Worm (Caenorhabditis elegans) whole organism, L1 larva: ENCODE measurements around the gene inpp-4B.
A peak's percentile ranks its signal among the peaks of the same experiment; 100 is the strongest.

Experiments used
- C04F5.9 ChIP-seq: sonication (generic microtip); optimal IDR thresholded peaks from 2 replicates; lab custom pipeline; 2016; ENCODE audit warnings: missing genetic modification characterization, missing compliant biosample characterization
- F16B12.6 ChIP-seq: fragments of 150-350 bp; optimal IDR thresholded peaks from 2 replicates; lab custom pipeline; 2014; ENCODE audit warnings: missing biosample characterization, missing genetic modification characterization
- aha-1 ChIP-seq: fragments of 150-350 bp; optimal IDR thresholded peaks from 2 replicates; lab custom pipeline; 2014; ENCODE audit warnings: missing biosample characterization, missing genetic modification characterization
- alr-1 ChIP-seq: fragments of 200-800 bp; sonication (Bioruptor generic); optimal IDR thresholded peaks from 2 replicates; lab custom pipeline; 2018; ENCODE audit warnings: borderline replicate concordance, mild to moderate bottlenecking, missing genetic modification characterization, missing compliant biosample characterization
- aly-2 ChIP-seq: fragments of 150-350 bp; optimal IDR thresholded peaks from 2 replicates; lab custom pipeline; 2014; ENCODE audit warnings: missing biosample characterization, missing genetic modification characterization
- ama-1 ChIP-seq: fragments of 150-350 bp; optimal IDR thresholded peaks from 2 replicates; lab custom pipeline; 2014
- ceh-63 ChIP-seq: fragments of 200-800 bp; sonication (Bioruptor generic); optimal IDR thresholded peaks from 2 replicates; lab custom pipeline; 2018; ENCODE audit warnings: mild to moderate bottlenecking, missing genetic modification characterization, missing compliant biosample characterization
- ceh-8 ChIP-seq: fragments of 200-800 bp; sonication (Bioruptor generic); optimal IDR thresholded peaks from 2 replicates; lab custom pipeline; 2018; ENCODE audit warnings: mild to moderate bottlenecking, missing genetic modification characterization, moderate library complexity, missing compliant biosample characterization
- ceh-88 ChIP-seq: fragments of 200-800 bp; sonication (Bioruptor generic); IDR thresholded peaks from 2 replicates; pipeline ENCODE4 v1.3.6; 2022; ENCODE audit warnings: missing genetic modification characterization, missing compliant biosample characterization
- dsc-1 ChIP-seq: sonication (generic microtip); optimal IDR thresholded peaks from 2 replicates; lab custom pipeline; 2016; ENCODE audit warnings: mild to moderate bottlenecking, missing genetic modification characterization, missing compliant biosample characterization
- efl-3 ChIP-seq: fragments of 200-800 bp; sonication (Bioruptor generic); optimal IDR thresholded peaks from 2 replicates; lab custom pipeline; 2018; ENCODE audit warnings: mild to moderate bottlenecking, missing genetic modification characterization, missing compliant biosample characterization
- egl-13 ChIP-seq: sonication (generic microtip); optimal IDR thresholded peaks from 2 replicates; lab custom pipeline; 2016; ENCODE audit warnings: missing genotype, missing genetic modification reagents, missing genetic modification characterization, missing compliant biosample characterization
- ets-5 ChIP-seq: fragments of 200-800 bp; sonication (Bioruptor generic); IDR thresholded peaks from 2 replicates; pipeline ENCODE4 v1.3.6; 2022; ENCODE audit warnings: missing genetic modification characterization, missing compliant biosample characterization
- fkh-10 ChIP-seq: sonication (generic microtip); optimal IDR thresholded peaks from 2 replicates; lab custom pipeline; 2017; ENCODE audit warnings: missing biosample characterization, missing genetic modification reagents, missing genetic modification characterization
- fkh-8 ChIP-seq: sonication (generic microtip); optimal IDR thresholded peaks from 2 replicates; lab custom pipeline; 2016; ENCODE audit warnings: mild to moderate bottlenecking, missing genetic modification characterization, missing compliant biosample characterization
- hlh-17 ChIP-seq: fragments of 200-800 bp; sonication (Bioruptor generic); optimal IDR thresholded peaks from 2 replicates; lab custom pipeline; 2018; ENCODE audit warnings: missing genetic modification characterization, mild to moderate bottlenecking, missing compliant biosample characterization, moderate library complexity, borderline replicate concordance
- hlh-4 ChIP-seq: sonication (generic microtip); optimal IDR thresholded peaks from 2 replicates; lab custom pipeline; 2016; ENCODE audit warnings: mild to moderate bottlenecking, missing genetic modification characterization, missing compliant biosample characterization
- hpl-2 ChIP-seq: fragments of 150-350 bp; optimal IDR thresholded peaks from 2 replicates; lab custom pipeline; 2014; ENCODE audit warnings: missing biosample characterization, missing genetic modification reagents, missing genetic modification characterization
- irx-1 ChIP-seq: sonication (generic microtip); optimal IDR thresholded peaks from 2 replicates; lab custom pipeline; 2016; ENCODE audit warnings: missing genetic modification characterization, missing compliant biosample characterization
- isw-1 ChIP-seq: fragments of 200-800 bp; sonication (Bioruptor generic); IDR thresholded peaks from 2 replicates; pipeline ENCODE4 v1.3.6; 2022; ENCODE audit warnings: missing genetic modification characterization, missing compliant biosample characterization
- jun-1 ChIP-seq: fragments of 150-350 bp; optimal IDR thresholded peaks from 2 replicates; lab custom pipeline; 2014; ENCODE audit warnings: missing biosample characterization, missing genetic modification reagents, missing genetic modification characterization
- lin-13 ChIP-seq: fragments of 150-350 bp; optimal IDR thresholded peaks from 2 replicates; lab custom pipeline; 2014; ENCODE audit warnings: missing biosample characterization, missing genetic modification reagents, missing genetic modification characterization
- lin-14 ChIP-seq: fragments of 200-800 bp; sonication (Bioruptor generic); optimal IDR thresholded peaks from 2 replicates; lab custom pipeline; 2018; ENCODE audit warnings: mild to moderate bottlenecking, missing genetic modification characterization, moderate library complexity, missing compliant biosample characterization
- lin-15B ChIP-seq: fragments of 150-350 bp; sonication (generic microtip); optimal IDR thresholded peaks from 3 replicates; lab custom pipeline; 2014; ENCODE audit warnings: missing biosample characterization, missing genetic modification characterization
- lin-35 ChIP-seq, 2 experiments: fragments of 150-350 bp; optimal IDR thresholded peaks; 2 replicates each; lab custom pipeline; 2014; ENCODE audit warnings: missing biosample characterization in 2 of 2, missing genetic modification characterization in 2 of 2, missing genetic modification reagents in 2 of 2
- mab-9 ChIP-seq: fragments of 200-800 bp; sonication (Bioruptor generic); IDR thresholded peaks from 2 replicates; pipeline ENCODE4 v1.3.6; 2022; ENCODE audit warnings: missing genetic modification reagents, missing genetic modification characterization, missing compliant biosample characterization
- mdl-1 ChIP-seq, 2 experiments: fragments of 150-350 bp; optimal IDR thresholded peaks; 2 replicates each; lab custom pipeline; 2014 to 2017; ENCODE audit warnings: missing biosample characterization in 2 of 2, missing genetic modification characterization in 2 of 2, inconsistent platforms in 1 of 2
- mep-1 ChIP-seq: fragments of 150-350 bp; optimal IDR thresholded peaks from 2 replicates; lab custom pipeline; 2014; ENCODE audit warnings: missing biosample characterization, missing genetic modification characterization
- nhr-11 ChIP-seq: fragments of 150-350 bp; optimal IDR thresholded peaks from 2 replicates; lab custom pipeline; 2014; ENCODE audit warnings: missing biosample characterization, missing genetic modification characterization
- nhr-12 ChIP-seq: sonication (generic microtip); optimal IDR thresholded peaks from 2 replicates; lab custom pipeline; 2017; ENCODE audit warnings: missing biosample characterization, missing genetic modification characterization
- nhr-19 ChIP-seq: fragments of 200-800 bp; sonication (Bioruptor generic); conservative IDR thresholded peaks from 2 replicates; pipeline ENCODE4 v1.3.6; 2022; ENCODE audit warnings: missing genetic modification characterization, missing compliant biosample characterization
- nhr-20 ChIP-seq: sonication (generic microtip); optimal IDR thresholded peaks from 2 replicates; lab custom pipeline; 2016; ENCODE audit warnings: mild to moderate bottlenecking, missing genetic modification characterization, missing compliant biosample characterization
- nhr-237 ChIP-seq: fragments of 150-350 bp; optimal IDR thresholded peaks from 2 replicates; lab custom pipeline; 2014; ENCODE audit warnings: missing biosample characterization, missing genetic modification characterization
- nhr-28 ChIP-seq: fragments of 150-350 bp; optimal IDR thresholded peaks from 2 replicates; lab custom pipeline; 2014; ENCODE audit warnings: missing biosample characterization, missing genetic modification characterization
- nhr-71 ChIP-seq: sonication (generic microtip); optimal IDR thresholded peaks from 2 replicates; lab custom pipeline; 2016; ENCODE audit warnings: mild to moderate bottlenecking, missing genetic modification characterization, moderate library complexity, missing compliant biosample characterization
- nhr-76 ChIP-seq: sonication (generic microtip); optimal IDR thresholded peaks from 2 replicates; lab custom pipeline; 2017; ENCODE audit warnings: missing biosample characterization, missing genetic modification characterization
- nhr-84 ChIP-seq: sonication (generic microtip); optimal IDR thresholded peaks from 2 replicates; lab custom pipeline; 2017; ENCODE audit warnings: missing biosample characterization, missing genetic modification characterization
- nhr-90 ChIP-seq: sonication (generic microtip); optimal IDR thresholded peaks from 2 replicates; lab custom pipeline; 2016; ENCODE audit warnings: mild to moderate bottlenecking, missing genetic modification characterization, missing compliant biosample characterization; ENCODE audit not compliant: poor library complexity
- pag-3 ChIP-seq: sonication (generic microtip); optimal IDR thresholded peaks from 2 replicates; lab custom pipeline; 2017; ENCODE audit warnings: missing genetic modification characterization, mild to moderate bottlenecking, missing compliant biosample characterization, antibody characterized with exemption, borderline replicate concordance; ENCODE audit not compliant: insufficient read depth
- pqm-1 ChIP-seq: sonication (generic microtip); optimal IDR thresholded peaks from 3 replicates; lab custom pipeline; 2017; ENCODE audit warnings: missing biosample characterization, missing genetic modification characterization
- skn-1 ChIP-seq: fragments of 150-350 bp; optimal IDR thresholded peaks from 2 replicates; lab custom pipeline; 2014; ENCODE audit warnings: missing biosample characterization, missing genetic modification characterization
- snpc-4 ChIP-seq: fragments of 150-350 bp; optimal IDR thresholded peaks from 2 replicates; lab custom pipeline; 2014; ENCODE audit warnings: missing biosample characterization, missing genetic modification characterization
- snu-23 ChIP-seq: sonication (generic microtip); optimal IDR thresholded peaks from 2 replicates; lab custom pipeline; 2016; ENCODE audit warnings: missing genetic modification characterization, missing compliant biosample characterization
- sptf-1 ChIP-seq: fragments of 150-350 bp; optimal IDR thresholded peaks from 2 replicates; lab custom pipeline; 2014; ENCODE audit warnings: missing biosample characterization, missing genetic modification characterization
- swsn-7 ChIP-seq: sonication (generic microtip); optimal IDR thresholded peaks from 2 replicates; lab custom pipeline; 2016; ENCODE audit warnings: missing genetic modification characterization, missing compliant biosample characterization
- unc-30 ChIP-seq: sonication (generic microtip); optimal IDR thresholded peaks from 2 replicates; lab custom pipeline; 2017; ENCODE audit warnings: missing biosample characterization, missing genetic modification characterization
- unc-62 ChIP-seq: fragments of 150-350 bp; optimal IDR thresholded peaks from 2 replicates; lab custom pipeline; 2014; ENCODE audit warnings: missing biosample characterization, missing genetic modification reagents, missing genetic modification characterization
- unc-98 ChIP-seq: fragments of 200-800 bp; sonication (Bioruptor generic); IDR thresholded peaks from 2 replicates; pipeline ENCODE4 v1.3.6; 2022; ENCODE audit warnings: missing genetic modification characterization, missing compliant biosample characterization
- vab-15 ChIP-seq: sonication (generic microtip); optimal IDR thresholded peaks from 2 replicates; lab custom pipeline; 2017; ENCODE audit warnings: missing genotype, mild to moderate bottlenecking, missing genetic modification characterization, missing compliant biosample characterization
- zag-1 ChIP-seq: fragments of 150-350 bp; optimal IDR thresholded peaks from 2 replicates; lab custom pipeline; 2014; ENCODE audit warnings: missing biosample characterization, missing genetic modification characterization
- zip-4 ChIP-seq: fragments of 200-800 bp; sonication (Bioruptor generic); optimal IDR thresholded peaks from 2 replicates; lab custom pipeline; 2018; ENCODE audit warnings: mild to moderate bottlenecking, missing genetic modification characterization, moderate library complexity, missing compliant biosample characterization
- ztf-11 ChIP-seq, 2 experiments: sonication (generic microtip); optimal IDR thresholded peaks; 2 replicates each; lab custom pipeline; 2016 to 2017; ENCODE audit warnings: missing genetic modification characterization in 2 of 2, missing biosample characterization in 1 of 2, missing compliant biosample characterization in 1 of 2
- ztf-4 ChIP-seq: fragments of 150-350 bp; optimal IDR thresholded peaks from 2 replicates; lab custom pipeline; 2014; ENCODE audit warnings: missing biosample characterization, missing genetic modification characterization

The inpp-4B gene

DNA sequence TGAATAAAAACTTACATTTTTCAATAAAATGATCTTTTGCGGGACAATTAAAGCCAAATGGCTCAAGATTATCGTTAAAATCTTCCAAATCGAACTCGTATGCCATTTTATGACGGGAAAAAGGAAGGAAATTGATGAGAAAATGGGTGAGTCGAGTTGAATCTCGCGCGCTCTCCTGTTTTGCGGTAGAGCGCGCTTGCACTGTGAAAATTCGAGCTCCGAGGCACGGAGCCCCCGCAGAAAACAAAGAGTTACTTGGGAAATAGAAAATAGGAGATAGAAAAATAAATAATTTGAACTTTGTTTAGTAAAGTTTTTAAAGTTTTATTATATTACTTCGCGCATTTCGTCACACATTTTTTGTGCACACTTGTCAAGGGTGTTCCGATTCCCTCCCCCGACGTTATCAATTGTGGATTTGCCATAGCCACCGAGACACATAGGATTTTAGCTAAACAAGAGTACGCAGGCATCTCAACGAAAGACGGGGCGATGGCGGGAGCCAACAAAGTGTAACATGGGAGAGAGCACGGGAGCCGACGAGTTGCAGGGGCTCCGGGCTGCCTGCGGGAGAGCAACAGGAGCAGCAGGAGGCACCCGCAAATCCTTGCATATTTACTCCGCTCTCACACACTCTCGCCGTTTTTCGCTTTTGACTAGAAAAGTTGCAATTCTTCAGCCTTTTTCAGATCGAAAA is 18.1 kb downstream of the inpp-4B start, which contains the start of the genes div-1 and cor-1:
div-1 (minus strand) TSS at position 119 of the 697 bp plus-strand sequence.
cor-1 (plus strand) TSS at position 671 of the 697 bp plus-strand sequence.
- TF ChIP-seq ets-5 (GFP tag; lab: Robert Waterston, UW) (no peak), ceh-63 (GFP tag; lab: Kevin White, UChicago) (no peak), unc-62 (GFP tag; lab: Kevin White, UChicago) (no peak), zip-4 (no peak), nhr-237 (tag; lab: Kevin White, UChicago) (no peak), ztf-4 (tag; lab: Kevin White, UChicago) (no peak), ztf-11 (tag; optimal IDR thresholded peaks at IDR 0.05; lab: Kevin White, UChicago) (no peak), sptf-1 (tag; lab: Kevin White, UChicago) (no peak), pqm-1 (tag; lab: Kevin White, UChicago) (no peak), unc-98 (GFP tag; lab: Robert Waterston, UW) (no peak), ama-1 (lab: Kevin White, UChicago) (no peak), nhr-71 (tag; lab: Kevin White, UChicago) (peak; percentile 57), lin-13 (GFP tag; lab: Kevin White, UChicago) (peak; percentile 39), irx-1 (tag; lab: Kevin White, UChicago) (no peak), nhr-28 (tag; lab: Kevin White, UChicago) (no peak), egl-13 (no peak), nhr-19 (GFP tag; lab: Robert Waterston, UW) (peak; percentile 28), mdl-1 (tag; optimal IDR thresholded peaks at IDR 0.05; lab: Kevin White, UChicago) (no peak), alr-1 (no peak), swsn-7 (tag; lab: Kevin White, UChicago) (peak; percentile 31), vab-15 (tag; lab: Kevin White, UChicago) (no peak), skn-1 (peak; percentile 32), hlh-4 (no peak), isw-1 (GFP tag; lab: Robert Waterston, UW) (peak; percentile 16; the same call in 1 of the 2 replicates), mab-9 (no peak), aha-1 (tag; lab: Kevin White, UChicago) (no peak), snpc-4 (tag; lab: Kevin White, UChicago) (peak; percentile 22), nhr-76 (tag; lab: Kevin White, UChicago) (no peak), snu-23 (GFP tag; lab: Kevin White, UChicago) (peak; percentile 32), lin-15B (peak; percentile 34), efl-3 (GFP tag; lab: Kevin White, UChicago) (no peak), dsc-1 (peak; percentile 40), nhr-84 (tag; lab: Kevin White, UChicago) (no peak), C04F5.9 (tag; lab: Kevin White, UChicago) (no peak), zag-1 (tag; lab: Kevin White, UChicago) (no peak), nhr-11 (tag; lab: Kevin White, UChicago) (no peak), pag-3 (no peak), ceh-88 (GFP tag; lab: Robert Waterston, UW) (no peak), hlh-17 (no peak), fkh-8 (tag; lab: Kevin White, UChicago) (peak; percentile 40), mep-1 (tag; lab: Kevin White, UChicago) (peak; percentile 16), nhr-90 (tag; lab: Kevin White, UChicago) (peak; percentile 16), unc-30 (tag; lab: Kevin White, UChicago) (no peak), jun-1 (tag; lab: Kevin White, UChicago) (no peak), aly-2 (no peak), lin-35 (GFP tag; optimal IDR thresholded peaks at IDR 0.05; lab: Kevin White, UChicago) (peak; percentile 86 to 93), F16B12.6 (tag; lab: Kevin White, UChicago) (peak; percentile 39), hpl-2 (GFP tag; lab: Kevin White, UChicago) (no peak), lin-14 (GFP tag; lab: Kevin White, UChicago) (peak; percentile 66), nhr-12 (tag; lab: Kevin White, UChicago) (no peak), fkh-10 (no peak), nhr-20 (tag; lab: Kevin White, UChicago) (peak; percentile 5), ceh-8 (GFP tag; lab: Kevin White, UChicago) (no peak)
